Worm (Caenorhabditis elegans) whole organism, dauer: ENCODE measurements around the gene W06H8.6.

ENCODE experiments used
- unc-62 ChIP-seq: sonication (generic microtip); optimal IDR thresholded peaks from 2 replicates; lab custom pipeline; 2017; ENCODE audit warnings: missing biosample characterization, missing genetic modification reagents, missing genetic modification characterization

The W06H8.6 gene

ce11 chrV:6224494-6224959, 2.3 kb downstream of the W06H8.6 start:
- no peak for TF ChIP-seq unc-62 (GFP tag; lab: Kevin White, UChicago)

ce11 chrV:6224019-6224335, 2.8 kb downstream of the W06H8.6 start:
- TF ChIP-seq unc-62 (GFP tag; lab: Kevin White, UChicago), result no peak

ce11 chrV:6223315-6224018, 3.3 kb downstream of the W06H8.6 start:
- TF ChIP-seq unc-62 (GFP tag; lab: Kevin White, UChicago), result no peak

ce11 chrV:6222779-6223276, 4.0 kb downstream of the W06H8.6 start:
- TF ChIP-seq unc-62 (GFP tag; lab: Kevin White, UChicago), result no peak

- TF ChIP-seq unc-62 (GFP tag; lab: Kevin White, UChicago), result no peak
Observed at ce11 chrV:6222171-6222733, 4.6 kb downstream of the W06H8.6 start.

ce11 chrV:6221292-6221691, 5.5 kb downstream of the W06H8.6 start:
- TF ChIP-seq unc-62 (GFP tag; lab: Kevin White, UChicago), result no peak

- TF ChIP-seq unc-62 (GFP tag; lab: Kevin White, UChicago), result no peak
Observed at ce11 chrV:6220752-6221151, 6.1 kb downstream of the W06H8.6 start.

- no peak for TF ChIP-seq unc-62 (GFP tag; lab: Kevin White, UChicago)
Observed at ce11 chrV:6217834-6218233, 9.0 kb downstream of the W06H8.6 start, which contains the start of gene str-206. TSS of gene str-206 (plus strand) at chrV:6218134.

ce11 chrV:6217142-6217541, 9.7 kb downstream of the W06H8.6 start:
- TF ChIP-seq unc-62 (GFP tag; lab: Kevin White, UChicago), result no peak

- no peak for TF ChIP-seq unc-62 (GFP tag; lab: Kevin White, UChicago)
Observed at ce11 chrV:6214465-6214864, 12.3 kb downstream of the W06H8.6 start.

ce11 chrV:6213845-6214244, 13.0 kb downstream of the W06H8.6 start:
- TF ChIP-seq unc-62 (GFP tag; lab: Kevin White, UChicago), result no peak

- TF ChIP-seq unc-62 (GFP tag; lab: Kevin White, UChicago), result no peak
Observed at ce11 chrV:6213216-6213735, 13.5 kb downstream of the W06H8.6 start.

- no peak for TF ChIP-seq unc-62 (GFP tag; lab: Kevin White, UChicago)
Observed at ce11 chrV:6212566-6212965, 14.2 kb downstream of the W06H8.6 start.

- TF ChIP-seq unc-62 (GFP tag; lab: Kevin White, UChicago), result no peak
Observed at ce11 chrV:6211509-6211908, 15.3 kb downstream of the W06H8.6 start.

ce11 chrV:6209930-6210647, 16.7 kb downstream of the W06H8.6 start:
- TF ChIP-seq unc-62 (GFP tag; lab: Kevin White, UChicago), result no peak

ce11 chrV:6208585-6208984, 18.2 kb downstream of the W06H8.6 start, which contains the start of gene rme-1:
TSS of gene rme-1 (plus strand) at chrV:6208885.
- TF ChIP-seq unc-62 (GFP tag; lab: Kevin White, UChicago), result no peak
